Worm (Caenorhabditis elegans) whole organism, early embryonic: ENCODE results near the gene srg-8.

Experiments used
- B0310.2 ChIP-seq: sonication (generic microtip); optimal IDR thresholded peaks from 2 replicates; lab custom pipeline; 2016; ENCODE audit warnings: mild to moderate bottlenecking, missing genetic modification characterization, missing compliant biosample characterization
- F13C5.2 ChIP-seq: sonication (generic microtip); optimal IDR thresholded peaks from 2 replicates; lab custom pipeline; 2017; ENCODE audit warnings: mild to moderate bottlenecking, missing genetic modification characterization, inconsistent platforms, missing compliant biosample characterization
- aly-1 ChIP-seq: sonication (generic microtip); optimal IDR thresholded peaks from 2 replicates; lab custom pipeline; 2016; ENCODE audit warnings: missing genetic modification characterization, missing compliant biosample characterization
- ama-1 ChIP-seq: fragments of 150-350 bp; optimal IDR thresholded peaks from 2 replicates; lab custom pipeline; 2014
- ceh-13 ChIP-seq: fragments of 200-800 bp; sonication (Bioruptor generic); optimal IDR thresholded peaks from 2 replicates; lab custom pipeline; 2018; ENCODE audit warnings: mild to moderate bottlenecking, missing genetic modification characterization, missing compliant biosample characterization
- ceh-36 ChIP-seq: sonication (generic microtip); optimal IDR thresholded peaks from 2 replicates; lab custom pipeline; 2016; ENCODE audit warnings: missing genetic modification characterization, inconsistent platforms, missing compliant biosample characterization
- ets-7 ChIP-seq: sonication (generic microtip); optimal IDR thresholded peaks from 2 replicates; lab custom pipeline; 2016; ENCODE audit warnings: missing genotype, missing genetic modification characterization, missing compliant biosample characterization
- flt-1 ChIP-seq: fragments of 200-800 bp; sonication (Bioruptor generic); IDR thresholded peaks from 2 replicates; pipeline ENCODE4 v1.3.6; 2022; ENCODE audit warnings: missing genetic modification characterization, missing compliant biosample characterization
- hmg-4 ChIP-seq: fragments of 200-800 bp; sonication (Bioruptor generic); optimal IDR thresholded peaks from 2 replicates; lab custom pipeline; 2018; ENCODE audit warnings: mild to moderate bottlenecking, missing genetic modification characterization, missing compliant biosample characterization
- pes-1 ChIP-seq: fragments of 200-800 bp; sonication (Bioruptor generic); IDR thresholded peaks from 2 replicates; pipeline ENCODE4 v1.3.6; 2022; ENCODE audit warnings: missing genetic modification reagents, missing genetic modification characterization, missing compliant biosample characterization
- scrt-1 ChIP-seq: fragments of 200-800 bp; sonication (Bioruptor generic); IDR thresholded peaks from 2 replicates; pipeline ENCODE4 v1.3.6; 2022; ENCODE audit warnings: missing genetic modification characterization, missing compliant biosample characterization
- sea-1 ChIP-seq: fragments of 200-800 bp; sonication (Bioruptor generic); conservative IDR thresholded peaks from 2 replicates; pipeline ENCODE4 v1.3.6; 2022; ENCODE audit warnings: missing genetic modification characterization, missing compliant biosample characterization
- tbx-11 ChIP-seq: fragments of 200-800 bp; sonication (Bioruptor generic); IDR thresholded peaks from 2 replicates; pipeline ENCODE4 v1.3.6; 2022; ENCODE audit warnings: missing genetic modification characterization, missing compliant biosample characterization
- tra-4 ChIP-seq: sonication (generic microtip); optimal IDR thresholded peaks from 2 replicates; lab custom pipeline; 2017; ENCODE audit warnings: missing genetic modification characterization, missing compliant biosample characterization

DNA sequence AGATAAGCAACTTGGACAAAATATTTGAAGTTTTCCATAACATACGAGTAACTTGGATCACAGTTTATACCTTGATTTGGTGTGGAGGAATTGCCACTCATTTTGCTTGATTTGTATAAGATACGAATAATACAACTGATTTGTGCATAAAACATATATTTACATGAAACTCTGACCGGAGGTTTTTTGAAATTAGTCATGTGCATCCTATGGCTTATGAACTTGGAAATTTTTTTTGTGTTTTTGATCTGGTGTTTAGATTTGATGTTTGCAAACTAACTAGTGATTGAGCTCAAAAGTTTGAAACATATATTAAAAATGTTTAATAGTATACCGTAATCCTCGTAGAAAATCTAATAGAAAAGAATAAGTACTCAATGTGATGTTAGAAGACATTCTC, at the start of gene srg-8:
- TF ChIP-seq sea-1 (GFP tag; lab: Robert Waterston, UW), result no peak
- no peak for TF ChIP-seq hmg-4 (GFP tag; lab: Kevin White, UChicago)
- no peak for TF ChIP-seq tra-4 (tag; lab: Kevin White, UChicago)
- no peak for TF ChIP-seq aly-1 (tag; lab: Kevin White, UChicago)
- no peak for TF ChIP-seq scrt-1
- no peak for TF ChIP-seq pes-1 (GFP tag; lab: Robert Waterston, UW)
- TF ChIP-seq flt-1 (GFP tag; lab: Robert Waterston, UW), result no peak
- TF ChIP-seq ets-7 (tag; lab: Kevin White, UChicago), result no peak
- TF ChIP-seq ama-1, result no peak
- TF ChIP-seq tbx-11, result no peak
- no peak for TF ChIP-seq B0310.2 (tag; lab: Kevin White, UChicago)
- TF ChIP-seq ceh-36, result no peak
- TF ChIP-seq F13C5.2, result no peak
- TF ChIP-seq ceh-13 (GFP tag; lab: Kevin White, UChicago), result no peak
